Worm (Caenorhabditis elegans): ENCODE measurements around the gene lite-1.

DNA sequence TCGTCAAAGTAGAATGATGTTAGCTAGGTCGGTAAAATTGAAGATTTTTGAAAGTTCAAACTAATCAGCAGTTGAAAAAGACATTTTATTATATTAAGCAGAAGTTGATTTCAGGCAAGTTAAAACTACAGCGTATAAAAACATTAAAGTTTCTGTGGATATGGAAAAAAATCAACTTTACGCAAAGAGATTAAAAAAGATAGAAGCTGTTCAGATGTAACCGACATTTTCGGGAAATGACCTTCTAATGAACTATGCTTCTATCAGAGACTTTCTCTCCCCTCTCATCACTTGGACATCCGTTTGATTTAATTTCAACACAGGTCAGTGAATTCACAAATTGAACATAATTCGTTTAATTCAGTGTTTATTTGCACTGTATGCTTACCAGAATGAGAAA, 50.3 kb downstream of the lite-1 start, which contains the start of gene T13C5.7:
- TF ChIP-seq B0019.2 (GFP tag; conservative IDR thresholded peaks at IDR 0.05): no peak
- TF ChIP-seq Y79H2A.3 (GFP tag; conservative IDR thresholded peaks at IDR 0.05): no peak
- no peak for TF ChIP-seq chd-7 (tag; optimal IDR thresholded peaks at IDR 0.05)
- no peak for TF ChIP-seq nfya-1 (tag; optimal IDR thresholded peaks at IDR 0.05; ENCODE audit: borderline replicate concordance, insufficient read depth)
- TF ChIP-seq lag-1 (GFP tag; IDR thresholded peaks at IDR 0.05): no peak
- TF ChIP-seq nhr-90 (tag; optimal IDR thresholded peaks at IDR 0.05): no peak

All from whole organism, young adult.